Worm (Caenorhabditis elegans): ENCODE results near the gene srd-7.

DNA sequence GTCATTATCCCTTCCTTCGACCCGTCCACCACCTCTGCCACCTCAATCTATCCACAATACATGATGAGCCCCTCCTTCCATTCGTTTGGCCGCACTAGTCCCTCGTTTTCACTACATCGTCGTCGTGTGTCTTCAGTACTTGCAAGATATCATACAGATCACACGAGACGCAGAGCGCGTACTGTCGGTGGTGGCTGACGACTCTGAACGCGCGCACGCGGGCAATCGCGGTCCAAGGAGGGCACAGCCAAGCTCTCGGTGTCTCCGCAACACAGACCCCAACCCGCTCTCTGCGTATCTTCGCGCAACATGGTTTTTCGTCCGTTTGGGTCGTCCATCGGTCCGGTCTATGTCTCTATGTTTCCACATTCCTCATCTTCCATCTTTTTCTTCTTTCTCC lies 30.4 kb upstream of the srd-7 start:
- TF ChIP-seq unc-62 (GFP tag; optimal IDR thresholded peaks at IDR 0.05) (peak; percentile 31), elt-3 (tag; optimal IDR thresholded peaks at IDR 0.05) (no peak), pha-4 (tag; optimal IDR thresholded peaks at IDR 0.05) (peak; percentile 52), nhr-12 (tag; optimal IDR thresholded peaks at IDR 0.05) (no peak), M03D4.4 (tag; optimal IDR thresholded peaks at IDR 0.05) (peak; percentile 10), flh-1 (GFP tag; optimal IDR thresholded peaks at IDR 0.05) (no peak), blmp-1 (tag; optimal IDR thresholded peaks at IDR 0.05) (peak; percentile 49), ces-1 (GFP tag; optimal IDR thresholded peaks at IDR 0.05) (no peak), lsy-2 (tag; optimal IDR thresholded peaks at IDR 0.05) (no peak), snpc-4 (tag; optimal IDR thresholded peaks at IDR 0.05) (no peak)

Measured in whole organism, mixed stage, embryonic.